Worm (Caenorhabditis elegans): ENCODE results near the gene C01G10.6.

C01G10.6 gene

ce11 chrV:15132423-15132822 lies 45.0 kb downstream of the C01G10.6 start, which contains the start of gene str-171:
str-171 (minus strand) TSS chrV:15132523.
- TF ChIP-seq eyg-1 (tag; optimal IDR thresholded peaks at IDR 0.05) (no peak), ceh-14 (tag; optimal IDR thresholded peaks at IDR 0.05) (no peak), C38D4.7 (GFP tag; optimal IDR thresholded peaks at IDR 0.05) (no peak), F13H6.1 (tag; optimal IDR thresholded peaks at IDR 0.05) (no peak), ceh-22 (tag; optimal IDR thresholded peaks at IDR 0.05) (no peak), pag-3 (tag; optimal IDR thresholded peaks at IDR 0.05; ENCODE audit: borderline replicate concordance) (no peak), hlh-8 (tag; optimal IDR thresholded peaks at IDR 0.05) (no peak), nhr-11 (tag; optimal IDR thresholded peaks at IDR 0.05) (no peak), zip-5 (tag; optimal IDR thresholded peaks at IDR 0.05) (no peak), lin-11 (tag; optimal IDR thresholded peaks at IDR 0.05) (no peak), ceh-6 (GFP tag; optimal IDR thresholded peaks at IDR 0.05) (no peak), sox-2 (GFP tag; IDR thresholded peaks at IDR 0.05) (no peak), tbx-7 (tag; optimal IDR thresholded peaks at IDR 0.05) (no peak), Y22D7AL.16 (tag; optimal IDR thresholded peaks at IDR 0.05) (no peak), unc-42 (tag; optimal IDR thresholded peaks at IDR 0.05) (no peak), sdc-2 (tag; optimal IDR thresholded peaks at IDR 0.05) (no peak), fkh-6 (tag; optimal IDR thresholded peaks at IDR 0.05) (no peak), tbx-2 (tag; optimal IDR thresholded peaks at IDR 0.05) (no peak), C08G9.2 (tag; optimal IDR thresholded peaks at IDR 0.05) (no peak)

ce11 chrV:15133812-15134211 lies 46.4 kb downstream of the C01G10.6 start:
- TF ChIP-seq elt-2 (tag; optimal IDR thresholded peaks at IDR 0.05) (peak; percentile 92), tbx-7 (tag; optimal IDR thresholded peaks at IDR 0.05) (no peak), odd-2 (tag; optimal IDR thresholded peaks at IDR 0.05) (no peak)

ce11 chrV:15136772-15137171 lies 49.3 kb downstream of the C01G10.6 start, which contains the start of gene aipl-1:
aipl-1 (minus strand) TSS chrV:15136801.
- peak; percentile 91 for TF ChIP-seq ceh-31 (tag; optimal IDR thresholded peaks at IDR 0.05)
- TF ChIP-seq nhr-232 (tag; optimal IDR thresholded peaks at IDR 0.05), result no peak
- no peak for TF ChIP-seq npax-4 (tag; optimal IDR thresholded peaks at IDR 0.05)
- no peak for TF ChIP-seq pat-9 (tag; optimal IDR thresholded peaks at IDR 0.05)
- TF ChIP-seq zip-5 (tag; optimal IDR thresholded peaks at IDR 0.05), result peak; percentile 11
- no peak for TF ChIP-seq K02D7.2 (tag; optimal IDR thresholded peaks at IDR 0.05)
- no peak for TF ChIP-seq pax-1 (tag; optimal IDR thresholded peaks at IDR 0.05)
- TF ChIP-seq nhr-11 (tag; optimal IDR thresholded peaks at IDR 0.05), result no peak
- no peak for TF ChIP-seq ceh-18 (tag; optimal IDR thresholded peaks at IDR 0.05)
- TF ChIP-seq hlh-13 (GFP tag; optimal IDR thresholded peaks at IDR 0.05), result no peak
- no peak for TF ChIP-seq che-1 (tag; optimal IDR thresholded peaks at IDR 0.05)
- TF ChIP-seq tbx-7 (tag; optimal IDR thresholded peaks at IDR 0.05), result no peak
- no peak for TF ChIP-seq ama-1 (optimal IDR thresholded peaks at IDR 0.05)
- TF ChIP-seq ceh-19 (GFP tag; optimal IDR thresholded peaks at IDR 0.05), result no peak
- TF ChIP-seq pros-1 (tag; optimal IDR thresholded peaks at IDR 0.05), result no peak
- TF ChIP-seq rnt-1 (tag; optimal IDR thresholded peaks at IDR 0.05), result peak; percentile 47
- TF ChIP-seq gmeb-2 (tag; optimal IDR thresholded peaks at IDR 0.05), result no peak
- TF ChIP-seq C08G9.2 (tag; optimal IDR thresholded peaks at IDR 0.05), result peak; percentile 53
- no peak for TF ChIP-seq ceh-48 (tag; optimal IDR thresholded peaks at IDR 0.05)
- TF ChIP-seq fkh-10 (GFP tag; optimal IDR thresholded peaks at IDR 0.05), result no peak
- no peak for TF ChIP-seq mec-3 (tag; optimal IDR thresholded peaks at IDR 0.05; ENCODE audit: borderline replicate concordance)
- TF ChIP-seq odd-2 (tag; optimal IDR thresholded peaks at IDR 0.05), result no peak
- TF ChIP-seq unc-3 (GFP tag; conservative IDR thresholded peaks at IDR 0.05), result no peak
- TF ChIP-seq unc-3 (tag; optimal IDR thresholded peaks at IDR 0.05), result peak; percentile 19
- TF ChIP-seq hlh-15 (tag; optimal IDR thresholded peaks at IDR 0.05), result no peak
- TF ChIP-seq ceh-30 (tag; optimal IDR thresholded peaks at IDR 0.05), result no peak
- no peak for TF ChIP-seq dve-1 (tag; optimal IDR thresholded peaks at IDR 0.05)
- no peak for TF ChIP-seq pha-4 (tag; optimal IDR thresholded peaks at IDR 0.05)
- TF ChIP-seq unc-86 (tag; optimal IDR thresholded peaks at IDR 0.05), result no peak
- peak; percentile 38 for TF ChIP-seq ahr-1 (tag; optimal IDR thresholded peaks at IDR 0.05)
- TF ChIP-seq lim-6 (tag; optimal IDR thresholded peaks at IDR 0.05), result peak; percentile 8
- no peak for TF ChIP-seq sox-2 (GFP tag; IDR thresholded peaks at IDR 0.05)
- TF ChIP-seq elt-2 (tag; optimal IDR thresholded peaks at IDR 0.05), result peak; percentile 20
- no peak for TF ChIP-seq pha-2 (tag; optimal IDR thresholded peaks at IDR 0.05)
- TF ChIP-seq fax-1 (tag; optimal IDR thresholded peaks at IDR 0.05), result peak; percentile 36
- no peak for TF ChIP-seq ref-2 (tag; optimal IDR thresholded peaks at IDR 0.05)
- TF ChIP-seq madf-2 (tag; optimal IDR thresholded peaks at IDR 0.05), result no peak
- TF ChIP-seq ceh-22 (tag; optimal IDR thresholded peaks at IDR 0.05), result no peak
